Worm (Caenorhabditis elegans): Measurements from ENCODE around the gene ech-8.
A peak's percentile ranks its signal among the peaks of the same experiment; 100 is the strongest.

The ech-8 gene

DNA sequence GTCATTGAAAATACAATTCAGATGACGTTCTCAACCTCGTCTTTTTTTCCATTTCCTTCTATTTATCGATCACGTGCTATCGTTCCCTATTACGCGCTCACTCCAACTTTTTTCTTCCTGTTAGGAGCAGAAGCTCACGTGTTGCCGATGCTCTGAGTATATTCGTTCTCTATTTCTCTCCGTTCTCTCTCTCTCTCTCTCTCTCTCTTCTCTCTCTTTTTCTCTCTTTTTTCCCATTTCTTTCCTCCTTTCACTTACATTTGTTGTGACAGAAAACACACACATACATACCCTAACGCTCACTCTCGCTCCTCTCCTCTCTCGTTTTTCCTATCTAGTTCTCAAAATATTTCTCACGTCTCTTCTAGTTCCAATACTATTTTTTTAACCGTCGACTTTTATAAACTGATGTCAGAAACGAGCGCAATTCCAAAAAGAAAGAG is 13.4 kb upstream of the ech-8 start (continued):
- TF ChIP-seq mbf-1 (tag; optimal IDR thresholded peaks at IDR 0.05), result no peak
- peak; percentile 83 for TF ChIP-seq nhr-21 (tag; optimal IDR thresholded peaks at IDR 0.05)
- peak; percentile 93 for TF ChIP-seq nhr-6 (tag; optimal IDR thresholded peaks at IDR 0.05)
- TF ChIP-seq nhr-25 (tag; optimal IDR thresholded peaks at IDR 0.05), result peak; percentile 7
- no peak for TF ChIP-seq aly-2 (tag; optimal IDR thresholded peaks at IDR 0.05)
- TF ChIP-seq crh-2 (tag; optimal IDR thresholded peaks at IDR 0.05), result peak; percentile 100
- peak; percentile 5 for TF ChIP-seq ceh-16 (tag; optimal IDR thresholded peaks at IDR 0.05)
- TF ChIP-seq nhr-11 (tag; optimal IDR thresholded peaks at IDR 0.05), result peak; percentile 31
- TF ChIP-seq egl-27 (tag; optimal IDR thresholded peaks at IDR 0.05), result peak; percentile 89
- no peak for TF ChIP-seq elt-1 (tag; optimal IDR thresholded peaks at IDR 0.05)
- peak; percentile 87 for TF ChIP-seq sma-3 (GFP tag; optimal IDR thresholded peaks at IDR 0.05)
- peak; percentile 81 for TF ChIP-seq fos-1 (tag; optimal IDR thresholded peaks at IDR 0.05)
- peak; percentile 65 to 92 for TF ChIP-seq lsy-2 (tag; optimal IDR thresholded peaks at IDR 0.05)
- TF ChIP-seq sma-9 (GFP tag; optimal IDR thresholded peaks at IDR 0.05), result peak; percentile 97
- no peak for TF ChIP-seq sma-9 (tag; optimal IDR thresholded peaks at IDR 0.05)
- TF ChIP-seq ztf-1 (GFP tag; conservative IDR thresholded peaks at IDR 0.05), result no peak
- no peak for TF ChIP-seq lin-39 (tag; optimal IDR thresholded peaks at IDR 0.05)
- peak; percentile 32 for TF ChIP-seq snpc-4 (tag; optimal IDR thresholded peaks at IDR 0.05)

DNA sequence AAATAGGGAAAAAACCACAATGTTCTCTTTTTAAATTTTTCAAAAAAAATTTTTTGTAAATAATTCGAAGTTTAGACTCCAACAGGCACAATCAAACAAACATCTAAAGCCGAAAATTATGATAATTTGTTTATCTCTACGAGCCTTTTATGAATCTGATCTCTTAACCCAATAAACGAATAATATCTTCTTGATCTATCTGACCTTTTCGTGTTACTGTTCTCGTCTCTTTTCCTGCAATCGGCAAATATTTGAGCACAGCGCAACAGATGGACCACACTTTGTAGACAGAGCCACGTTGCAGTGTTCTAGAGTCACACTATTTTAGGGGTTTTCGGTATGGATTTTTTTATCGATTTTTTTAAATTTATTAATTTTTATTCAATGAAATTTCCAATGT is 12.8 kb upstream of the ech-8 start:
- TF ChIP-seq lsy-2 (tag; optimal IDR thresholded peaks at IDR 0.05) (no peak), F13H6.1 (tag; optimal IDR thresholded peaks at IDR 0.05) (no peak), Y55F3AM.14 (GFP tag; optimal IDR thresholded peaks at IDR 0.05) (no peak), ztf-4 (tag; optimal IDR thresholded peaks at IDR 0.05) (no peak), lin-39 (tag; optimal IDR thresholded peaks at IDR 0.05) (no peak), sma-9 (GFP tag; optimal IDR thresholded peaks at IDR 0.05) (no peak), sma-9 (tag; optimal IDR thresholded peaks at IDR 0.05) (no peak), dmd-4 (tag; optimal IDR thresholded peaks at IDR 0.05) (no peak), egl-27 (tag; optimal IDR thresholded peaks at IDR 0.05) (no peak), alr-1 (tag; optimal IDR thresholded peaks at IDR 0.05) (no peak), ama-1 (optimal IDR thresholded peaks at IDR 0.05) (no peak), aly-2 (tag; optimal IDR thresholded peaks at IDR 0.05) (no peak), sem-4 (tag; optimal IDR thresholded peaks at IDR 0.05) (no peak), nhr-25 (tag; optimal IDR thresholded peaks at IDR 0.05) (no peak), nhr-237 (tag; optimal IDR thresholded peaks at IDR 0.05) (no peak), mab-5 (tag; optimal IDR thresholded peaks at IDR 0.05) (no peak)

DNA sequence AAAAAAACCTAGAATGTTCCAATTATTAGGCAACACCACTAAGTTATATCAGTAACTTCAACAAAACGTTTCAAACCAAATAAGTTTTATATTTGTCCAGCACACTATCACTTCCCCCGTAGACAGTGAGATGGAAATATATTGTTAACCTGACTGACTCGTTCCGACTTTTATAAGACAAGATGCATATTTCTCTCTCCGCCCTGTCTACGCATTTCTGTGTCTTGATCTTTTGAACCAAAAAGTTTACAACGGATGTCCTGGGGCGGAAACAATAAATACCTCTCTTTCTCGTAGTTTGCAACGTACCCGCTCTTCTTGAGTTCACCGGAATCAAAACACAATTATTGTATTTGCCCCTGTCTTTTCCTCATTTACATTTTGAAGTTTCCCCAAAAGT is 12.3 kb upstream of the ech-8 start:
- TF ChIP-seq nhr-77 (tag; optimal IDR thresholded peaks at IDR 0.05), result no peak
- no peak for TF ChIP-seq Y55F3AM.14 (GFP tag; optimal IDR thresholded peaks at IDR 0.05)
- TF ChIP-seq egl-27 (tag; optimal IDR thresholded peaks at IDR 0.05), result no peak
- TF ChIP-seq sem-4 (tag; optimal IDR thresholded peaks at IDR 0.05), result no peak
- TF ChIP-seq ztf-4 (tag; optimal IDR thresholded peaks at IDR 0.05), result no peak
- peak; percentile 8 for TF ChIP-seq nhr-21 (tag; optimal IDR thresholded peaks at IDR 0.05)
- TF ChIP-seq zag-1 (tag; optimal IDR thresholded peaks at IDR 0.05), result no peak
- TF ChIP-seq lin-13 (GFP tag; optimal IDR thresholded peaks at IDR 0.05), result no peak
- no peak for TF ChIP-seq ZK546.5 (tag; optimal IDR thresholded peaks at IDR 0.05)
- peak; percentile 24 for TF ChIP-seq crh-2 (tag; optimal IDR thresholded peaks at IDR 0.05)
- TF ChIP-seq blmp-1 (tag; optimal IDR thresholded peaks at IDR 0.05; ENCODE audit: insufficient read depth), result no peak
- TF ChIP-seq sma-9 (GFP tag; optimal IDR thresholded peaks at IDR 0.05), result peak; percentile 30
- no peak for TF ChIP-seq sma-9 (tag; optimal IDR thresholded peaks at IDR 0.05)
- no peak for TF ChIP-seq aly-2 (tag; optimal IDR thresholded peaks at IDR 0.05)
- TF ChIP-seq mab-5 (tag; optimal IDR thresholded peaks at IDR 0.05), result no peak
- TF ChIP-seq lsy-2 (tag; optimal IDR thresholded peaks at IDR 0.05), result no peak
- TF ChIP-seq lin-11 (tag; optimal IDR thresholded peaks at IDR 0.05), result no peak
- no peak for TF ChIP-seq elt-3 (tag; optimal IDR thresholded peaks at IDR 0.05)
- no peak for TF ChIP-seq nhr-25 (tag; optimal IDR thresholded peaks at IDR 0.05)
- TF ChIP-seq mbf-1 (tag; optimal IDR thresholded peaks at IDR 0.05), result no peak
- TF ChIP-seq gmeb-1 (tag; optimal IDR thresholded peaks at IDR 0.05), result no peak
- no peak for TF ChIP-seq nhr-11 (tag; optimal IDR thresholded peaks at IDR 0.05)
- TF ChIP-seq sma-3 (GFP tag; optimal IDR thresholded peaks at IDR 0.05), result no peak
- TF ChIP-seq ceh-82 (tag; optimal IDR thresholded peaks at IDR 0.05), result no peak
- TF ChIP-seq nhr-10 (tag; optimal IDR thresholded peaks at IDR 0.05), result no peak
- no peak for TF ChIP-seq ztf-11 (tag; optimal IDR thresholded peaks at IDR 0.05)
- no peak for TF ChIP-seq ztf-1 (GFP tag; conservative IDR thresholded peaks at IDR 0.05)
- TF ChIP-seq nhr-129 (tag; optimal IDR thresholded peaks at IDR 0.05), result no peak
